Worm (Caenorhabditis elegans) whole organism, early embryonic: ENCODE results near the gene Y39A3CL.7.

Experiments
- F13C5.2 ChIP-seq: sonication (generic microtip); optimal IDR thresholded peaks from 2 replicates; lab custom pipeline; 2017; ENCODE audit warnings: mild to moderate bottlenecking, missing genetic modification characterization, inconsistent platforms, missing compliant biosample characterization
- ama-1 ChIP-seq: fragments of 150-350 bp; optimal IDR thresholded peaks from 2 replicates; lab custom pipeline; 2014
- flt-1 ChIP-seq: fragments of 200-800 bp; sonication (Bioruptor generic); IDR thresholded peaks from 2 replicates; pipeline ENCODE4 v1.3.6; 2022; ENCODE audit warnings: missing genetic modification characterization, missing compliant biosample characterization
- hmbx-1 ChIP-seq: sonication (generic microtip); optimal IDR thresholded peaks from 2 replicates; lab custom pipeline; 2016; ENCODE audit warnings: mild to moderate bottlenecking, missing genetic modification characterization, missing compliant biosample characterization
- scrt-1 ChIP-seq: fragments of 200-800 bp; sonication (Bioruptor generic); IDR thresholded peaks from 2 replicates; pipeline ENCODE4 v1.3.6; 2022; ENCODE audit warnings: missing genetic modification characterization, missing compliant biosample characterization
- tbx-11 ChIP-seq: fragments of 200-800 bp; sonication (Bioruptor generic); IDR thresholded peaks from 2 replicates; pipeline ENCODE4 v1.3.6; 2022; ENCODE audit warnings: missing genetic modification characterization, missing compliant biosample characterization
- tbx-37 ChIP-seq: fragments of 200-800 bp; sonication (Bioruptor generic); conservative IDR thresholded peaks from 2 replicates; pipeline ENCODE4 v1.3.6; 2022; ENCODE audit warnings: missing genetic modification reagents, missing genetic modification characterization, missing compliant biosample characterization

- TF ChIP-seq flt-1 (GFP tag; lab: Robert Waterston, UW) (no peak), ama-1 (no peak), F13C5.2 (no peak), scrt-1 (GFP tag; lab: Robert Waterston, UW) (no peak), tbx-37 (GFP tag; lab: Robert Waterston, UW) (no peak), tbx-11 (GFP tag; lab: Robert Waterston, UW) (no peak), hmbx-1 (tag; lab: Kevin White, UChicago) (no peak)
These were observed 19.2 kb upstream of the Y39A3CL.7 start for ce11 chrIII:1805415-1806008.
